Worm (Caenorhabditis elegans) whole organism, L1 larva: ENCODE measurements around the gene W04G3.13.
A peak's percentile ranks its signal among the peaks of the same experiment; 100 is the strongest.

Source experiments
- blmp-1 ChIP-seq: fragments of 150-350 bp; optimal IDR thresholded peaks from 2 replicates; lab custom pipeline; 2014; ENCODE audit warnings: missing biosample characterization, missing genetic modification characterization
- ets-5 ChIP-seq: fragments of 200-800 bp; sonication (Bioruptor generic); IDR thresholded peaks from 2 replicates; pipeline ENCODE4 v1.3.6; 2022; ENCODE audit warnings: missing genetic modification characterization, missing compliant biosample characterization
- jun-1 ChIP-seq: fragments of 150-350 bp; optimal IDR thresholded peaks from 2 replicates; lab custom pipeline; 2014; ENCODE audit warnings: missing biosample characterization, missing genetic modification reagents, missing genetic modification characterization
- lir-3 ChIP-seq: sonication (generic microtip); optimal IDR thresholded peaks from 2 replicates; lab custom pipeline; 2016; ENCODE audit warnings: mild to moderate bottlenecking, missing genetic modification characterization, moderate library complexity, missing compliant biosample characterization; ENCODE audit not compliant: poor library complexity
- nhr-28 ChIP-seq: fragments of 150-350 bp; optimal IDR thresholded peaks from 2 replicates; lab custom pipeline; 2014; ENCODE audit warnings: missing biosample characterization, missing genetic modification characterization
- nhr-76 ChIP-seq: sonication (generic microtip); optimal IDR thresholded peaks from 2 replicates; lab custom pipeline; 2017; ENCODE audit warnings: missing biosample characterization, missing genetic modification characterization
- rnt-1 ChIP-seq: sonication (generic microtip); optimal IDR thresholded peaks from 2 replicates; lab custom pipeline; 2016; ENCODE audit warnings: mild to moderate bottlenecking, missing genetic modification characterization, moderate library complexity, missing compliant biosample characterization
- skn-1 ChIP-seq: fragments of 150-350 bp; optimal IDR thresholded peaks from 2 replicates; lab custom pipeline; 2014; ENCODE audit warnings: missing biosample characterization, missing genetic modification characterization
- sox-4 ChIP-seq: sonication (generic microtip); optimal IDR thresholded peaks from 2 replicates; lab custom pipeline; 2016; ENCODE audit warnings: missing genetic modification characterization, missing compliant biosample characterization
- zag-1 ChIP-seq: fragments of 150-350 bp; optimal IDR thresholded peaks from 2 replicates; lab custom pipeline; 2014; ENCODE audit warnings: missing biosample characterization, missing genetic modification characterization

DNA sequence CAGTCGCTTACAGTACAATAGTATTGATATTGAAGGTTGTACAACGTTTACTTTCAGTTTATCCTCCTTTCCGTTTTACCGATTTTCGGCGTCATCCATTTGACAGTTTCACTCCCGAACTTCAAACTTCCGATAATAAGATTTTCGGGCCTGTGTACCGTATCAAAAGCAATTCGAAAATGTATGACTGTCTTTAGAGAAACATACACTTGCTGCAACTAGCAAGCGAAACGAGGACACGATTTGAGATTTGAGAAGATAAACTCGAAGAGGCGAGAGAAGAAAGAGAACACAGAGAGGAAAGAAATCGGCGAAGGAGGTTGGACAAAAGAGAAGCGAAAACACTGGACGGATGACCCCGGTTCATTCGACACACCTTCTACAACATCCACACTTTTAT, 17.7 kb downstream of the W04G3.13 start, which contains the start of gene lpr-5:
- no peak for TF ChIP-seq lir-3
- TF ChIP-seq ets-5 (GFP tag; lab: Robert Waterston, UW): no peak
- no peak for TF ChIP-seq sox-4 (tag; lab: Kevin White, UChicago)
- TF ChIP-seq nhr-28 (tag; lab: Kevin White, UChicago): no peak
- TF ChIP-seq jun-1 (tag; lab: Kevin White, UChicago): no peak
- no peak for TF ChIP-seq rnt-1 (tag; lab: Kevin White, UChicago)
- TF ChIP-seq skn-1 (tag; lab: Kevin White, UChicago): no peak
- peak; percentile 96 for TF ChIP-seq blmp-1
- no peak for TF ChIP-seq zag-1 (tag; lab: Kevin White, UChicago)
- no peak for TF ChIP-seq nhr-76
